Worm (Caenorhabditis elegans) whole organism, midembryonic: ENCODE results near the gene F32H5.1.

Experiments
- flt-1 ChIP-seq: fragments of 200-800 bp; sonication (Bioruptor generic); IDR thresholded peaks from 2 replicates; pipeline ENCODE4 v1.3.6; 2022; ENCODE audit warnings: missing genetic modification characterization, missing compliant biosample characterization
- med-1 ChIP-seq: sonication (generic microtip); optimal IDR thresholded peaks from 2 replicates; lab custom pipeline; 2017; ENCODE audit warnings: missing genetic modification characterization, mild to moderate bottlenecking, missing compliant biosample characterization, antibody characterized with exemption, missing genetic modification reagents; ENCODE audit not compliant: insufficient read depth
- ref-1 ChIP-seq: fragments of 200-800 bp; sonication (Bioruptor generic); conservative IDR thresholded peaks from 2 replicates; pipeline ENCODE4 v1.3.6; 2022; ENCODE audit warnings: missing genetic modification reagents, missing genetic modification characterization, missing compliant biosample characterization
- tab-1 ChIP-seq: fragments of 200-800 bp; sonication (Bioruptor generic); IDR thresholded peaks from 2 replicates; pipeline ENCODE4 v1.3.6; 2022; ENCODE audit warnings: missing genetic modification characterization, missing compliant biosample characterization
- ztf-29 ChIP-seq: fragments of 200-800 bp; sonication (Bioruptor generic); IDR thresholded peaks from 2 replicates; pipeline ENCODE4 v1.3.6; 2022; ENCODE audit warnings: missing genetic modification reagents, missing genetic modification characterization, missing compliant biosample characterization

DNA sequence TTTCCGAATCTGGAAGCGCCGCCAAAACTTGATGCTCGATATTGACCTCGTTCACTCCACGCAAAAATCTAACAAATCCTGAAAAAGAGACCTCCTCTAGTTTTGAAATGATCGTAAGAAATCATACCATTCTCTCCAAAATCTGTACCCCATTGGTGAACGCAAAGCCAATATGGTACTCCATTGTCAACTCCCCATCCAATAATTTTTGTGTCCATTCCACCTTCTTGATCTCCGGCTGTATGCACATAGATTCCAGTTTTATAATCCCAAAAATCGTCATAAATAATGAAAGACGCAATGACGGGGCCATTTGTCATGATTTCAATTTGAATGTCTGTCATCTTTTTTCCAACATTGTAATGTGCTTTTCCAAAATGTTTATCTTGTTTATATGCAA lies 1.6 kb downstream of the F32H5.1 start:
- no peak for TF ChIP-seq tab-1
- no peak for TF ChIP-seq med-1
- no peak for TF ChIP-seq ztf-29 (GFP tag; lab: Robert Waterston, UW)
- TF ChIP-seq ref-1 (GFP tag; lab: Robert Waterston, UW) = no peak
- TF ChIP-seq flt-1 (GFP tag; lab: Robert Waterston, UW) = no peak
